Worm (Caenorhabditis elegans) whole organism, early embryonic: Measurements from ENCODE around the gene xol-1.

Experiments used
- B0310.2 ChIP-seq: sonication (generic microtip); optimal IDR thresholded peaks from 2 replicates; lab custom pipeline; 2016; ENCODE audit warnings: mild to moderate bottlenecking, missing genetic modification characterization, missing compliant biosample characterization
- F13C5.2 ChIP-seq: sonication (generic microtip); optimal IDR thresholded peaks from 2 replicates; lab custom pipeline; 2017; ENCODE audit warnings: mild to moderate bottlenecking, missing genetic modification characterization, inconsistent platforms, missing compliant biosample characterization
- aly-1 ChIP-seq: sonication (generic microtip); optimal IDR thresholded peaks from 2 replicates; lab custom pipeline; 2016; ENCODE audit warnings: missing genetic modification characterization, missing compliant biosample characterization
- ama-1 ChIP-seq: fragments of 150-350 bp; optimal IDR thresholded peaks from 2 replicates; lab custom pipeline; 2014
- ceh-13 ChIP-seq: fragments of 200-800 bp; sonication (Bioruptor generic); optimal IDR thresholded peaks from 2 replicates; lab custom pipeline; 2018; ENCODE audit warnings: mild to moderate bottlenecking, missing genetic modification characterization, missing compliant biosample characterization
- ceh-36 ChIP-seq: sonication (generic microtip); optimal IDR thresholded peaks from 2 replicates; lab custom pipeline; 2016; ENCODE audit warnings: missing genetic modification characterization, inconsistent platforms, missing compliant biosample characterization
- ets-7 ChIP-seq: sonication (generic microtip); optimal IDR thresholded peaks from 2 replicates; lab custom pipeline; 2016; ENCODE audit warnings: missing genotype, missing genetic modification characterization, missing compliant biosample characterization
- flt-1 ChIP-seq: fragments of 200-800 bp; sonication (Bioruptor generic); IDR thresholded peaks from 2 replicates; pipeline ENCODE4 v1.3.6; 2022; ENCODE audit warnings: missing genetic modification characterization, missing compliant biosample characterization
- hmbx-1 ChIP-seq: sonication (generic microtip); optimal IDR thresholded peaks from 2 replicates; lab custom pipeline; 2016; ENCODE audit warnings: mild to moderate bottlenecking, missing genetic modification characterization, missing compliant biosample characterization
- hmg-4 ChIP-seq: fragments of 200-800 bp; sonication (Bioruptor generic); optimal IDR thresholded peaks from 2 replicates; lab custom pipeline; 2018; ENCODE audit warnings: mild to moderate bottlenecking, missing genetic modification characterization, missing compliant biosample characterization
- hnd-1 ChIP-seq: sonication (generic microtip); optimal IDR thresholded peaks from 2 replicates; lab custom pipeline; 2016; ENCODE audit warnings: missing genetic modification characterization, missing compliant biosample characterization
- pes-1 ChIP-seq: fragments of 200-800 bp; sonication (Bioruptor generic); IDR thresholded peaks from 2 replicates; pipeline ENCODE4 v1.3.6; 2022; ENCODE audit warnings: missing genetic modification reagents, missing genetic modification characterization, missing compliant biosample characterization
- scrt-1 ChIP-seq: fragments of 200-800 bp; sonication (Bioruptor generic); IDR thresholded peaks from 2 replicates; pipeline ENCODE4 v1.3.6; 2022; ENCODE audit warnings: missing genetic modification characterization, missing compliant biosample characterization
- sea-1 ChIP-seq: fragments of 200-800 bp; sonication (Bioruptor generic); conservative IDR thresholded peaks from 2 replicates; pipeline ENCODE4 v1.3.6; 2022; ENCODE audit warnings: missing genetic modification characterization, missing compliant biosample characterization
- tbx-11 ChIP-seq: fragments of 200-800 bp; sonication (Bioruptor generic); IDR thresholded peaks from 2 replicates; pipeline ENCODE4 v1.3.6; 2022; ENCODE audit warnings: missing genetic modification characterization, missing compliant biosample characterization
- tbx-37 ChIP-seq: fragments of 200-800 bp; sonication (Bioruptor generic); conservative IDR thresholded peaks from 2 replicates; pipeline ENCODE4 v1.3.6; 2022; ENCODE audit warnings: missing genetic modification reagents, missing genetic modification characterization, missing compliant biosample characterization
- tra-4 ChIP-seq: sonication (generic microtip); optimal IDR thresholded peaks from 2 replicates; lab custom pipeline; 2017; ENCODE audit warnings: missing genetic modification characterization, missing compliant biosample characterization

xol-1 gene

DNA sequence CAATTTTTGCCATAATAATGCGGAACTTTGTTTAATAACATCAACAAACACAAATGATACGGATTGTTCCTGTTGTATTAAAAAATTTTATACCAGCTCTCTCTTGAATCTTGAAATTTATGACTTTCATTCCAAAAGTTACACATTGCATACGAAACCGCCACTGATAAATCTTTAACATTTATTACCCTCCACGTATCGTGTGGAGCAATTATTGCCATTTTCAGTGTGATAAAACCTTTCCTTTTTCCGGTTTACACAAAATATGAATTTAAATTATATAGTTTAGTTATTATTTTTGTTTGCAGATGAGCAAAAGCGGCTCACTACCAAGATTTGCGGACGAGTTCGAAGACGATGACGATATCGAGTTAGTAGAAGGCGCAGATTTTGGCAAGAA is 19.7 kb downstream of the xol-1 start, which contains the start of gene C18A11.3:
C18A11.3 (plus strand) TSS at position 301 of the 400 bp plus-strand sequence.
- TF ChIP-seq aly-1 (tag; lab: Kevin White, UChicago): no peak
- TF ChIP-seq flt-1 (GFP tag; lab: Robert Waterston, UW): no peak
- no peak for TF ChIP-seq scrt-1 (GFP tag; lab: Robert Waterston, UW)
- TF ChIP-seq ceh-13 (GFP tag; lab: Kevin White, UChicago): no peak
- no peak for TF ChIP-seq tra-4
- no peak for TF ChIP-seq ceh-36
- no peak for TF ChIP-seq hnd-1 (tag; lab: Kevin White, UChicago)
- no peak for TF ChIP-seq F13C5.2 (tag; lab: Kevin White, UChicago)
- TF ChIP-seq tbx-11 (GFP tag; lab: Robert Waterston, UW): no peak
- no peak for TF ChIP-seq pes-1 (GFP tag; lab: Robert Waterston, UW)
- TF ChIP-seq hmg-4 (GFP tag; lab: Kevin White, UChicago): no peak
- no peak for TF ChIP-seq sea-1 (GFP tag; lab: Robert Waterston, UW)
- no peak for TF ChIP-seq ama-1 (lab: Kevin White, UChicago)
- no peak for TF ChIP-seq hmbx-1
- no peak for TF ChIP-seq ets-7

DNA sequence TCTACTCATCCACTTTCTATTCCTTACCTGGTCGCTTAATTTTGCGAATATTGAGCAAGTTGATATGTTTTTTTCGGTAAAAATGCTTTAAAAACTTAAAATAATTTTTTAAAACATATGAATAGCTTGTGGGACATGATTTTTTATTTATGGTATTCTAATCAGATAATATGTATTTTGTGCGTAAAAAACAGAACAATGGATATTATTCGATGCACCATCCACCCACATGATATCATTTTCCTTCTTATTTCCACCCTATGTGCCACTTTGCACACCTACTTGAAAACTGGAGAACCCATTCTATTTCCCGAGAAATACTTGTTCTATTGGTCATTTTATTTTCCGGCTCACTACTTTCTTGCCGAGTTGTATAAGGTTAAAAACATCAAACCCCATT is 26.2 kb downstream of the xol-1 start, which contains the start of gene C18A11.2:
C18A11.2 (plus strand) TSS at position 301 of the 400 bp plus-strand sequence.
- TF ChIP-seq hmbx-1: no peak
- no peak for TF ChIP-seq hmg-4 (GFP tag; lab: Kevin White, UChicago)
- no peak for TF ChIP-seq B0310.2 (tag; lab: Kevin White, UChicago)
- no peak for TF ChIP-seq sea-1 (GFP tag; lab: Robert Waterston, UW)
- TF ChIP-seq tbx-11 (GFP tag; lab: Robert Waterston, UW): no peak
- TF ChIP-seq ceh-13 (GFP tag; lab: Kevin White, UChicago): no peak
- TF ChIP-seq ets-7: no peak
- no peak for TF ChIP-seq pes-1 (GFP tag; lab: Robert Waterston, UW)
- TF ChIP-seq tra-4: no peak
- TF ChIP-seq hnd-1 (tag; lab: Kevin White, UChicago): no peak
- no peak for TF ChIP-seq scrt-1 (GFP tag; lab: Robert Waterston, UW)

DNA sequence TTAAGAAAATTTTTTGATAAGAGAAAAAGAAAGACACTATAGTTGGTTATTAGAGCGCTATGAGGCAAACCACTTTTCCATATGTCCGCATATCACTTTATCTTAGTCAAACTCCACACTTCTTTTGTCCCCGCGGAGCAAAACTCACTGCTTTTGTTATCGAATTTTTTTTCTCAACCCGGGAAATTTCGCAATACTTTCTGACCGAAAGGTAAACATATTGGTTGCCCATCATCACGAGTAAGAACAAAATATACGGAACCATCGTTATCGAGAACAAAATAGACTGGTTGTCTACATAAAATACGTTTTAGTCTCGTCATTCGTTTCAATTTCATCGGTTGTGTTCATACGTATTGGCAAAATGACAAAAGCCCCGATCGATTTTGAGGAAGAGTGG is 28.2 kb downstream of the xol-1 start, which contains the start of gene C18A11.1:
C18A11.1 (plus strand) TSS at position 36 of the 400 bp plus-strand sequence.
- no peak for TF ChIP-seq tbx-11 (GFP tag; lab: Robert Waterston, UW)
- TF ChIP-seq pes-1 (GFP tag; lab: Robert Waterston, UW): no peak
- no peak for TF ChIP-seq scrt-1 (GFP tag; lab: Robert Waterston, UW)
- no peak for TF ChIP-seq flt-1 (GFP tag; lab: Robert Waterston, UW)
- no peak for TF ChIP-seq tra-4
- TF ChIP-seq hmg-4 (GFP tag; lab: Kevin White, UChicago): no peak
- TF ChIP-seq ceh-36: no peak
- TF ChIP-seq hnd-1 (tag; lab: Kevin White, UChicago): no peak
- TF ChIP-seq ets-7: no peak
- no peak for TF ChIP-seq sea-1 (GFP tag; lab: Robert Waterston, UW)
- TF ChIP-seq F13C5.2 (tag; lab: Kevin White, UChicago): no peak
- TF ChIP-seq B0310.2 (tag; lab: Kevin White, UChicago): no peak
- TF ChIP-seq ama-1 (lab: Kevin White, UChicago): no peak
- TF ChIP-seq tbx-37 (GFP tag; lab: Robert Waterston, UW): no peak
- TF ChIP-seq hmbx-1: no peak
- no peak for TF ChIP-seq ceh-13 (GFP tag; lab: Kevin White, UChicago)

DNA sequence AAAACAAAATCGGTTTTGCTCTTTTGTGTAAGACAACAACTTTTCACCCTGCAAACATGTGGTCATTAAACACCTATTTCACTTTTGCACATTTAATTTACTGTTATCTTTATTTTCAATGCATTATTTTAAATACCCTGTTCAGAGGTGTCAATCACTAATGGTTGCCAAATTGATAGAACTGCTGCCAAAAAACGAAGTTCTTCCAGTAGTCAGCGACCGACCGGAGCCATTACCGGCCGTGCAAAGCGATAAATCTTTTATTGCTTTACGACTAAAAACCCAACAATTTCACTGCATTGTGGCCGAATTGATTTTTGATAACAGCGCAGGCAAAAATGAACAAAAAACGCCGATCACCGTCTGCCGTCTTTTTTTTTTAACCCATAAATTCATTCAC is 33.4 kb downstream of the xol-1 start:
- TF ChIP-seq ets-7: no peak
- TF ChIP-seq F13C5.2 (tag; lab: Kevin White, UChicago): no peak
- no peak for TF ChIP-seq ama-1 (lab: Kevin White, UChicago)
- TF ChIP-seq tra-4: no peak

DNA sequence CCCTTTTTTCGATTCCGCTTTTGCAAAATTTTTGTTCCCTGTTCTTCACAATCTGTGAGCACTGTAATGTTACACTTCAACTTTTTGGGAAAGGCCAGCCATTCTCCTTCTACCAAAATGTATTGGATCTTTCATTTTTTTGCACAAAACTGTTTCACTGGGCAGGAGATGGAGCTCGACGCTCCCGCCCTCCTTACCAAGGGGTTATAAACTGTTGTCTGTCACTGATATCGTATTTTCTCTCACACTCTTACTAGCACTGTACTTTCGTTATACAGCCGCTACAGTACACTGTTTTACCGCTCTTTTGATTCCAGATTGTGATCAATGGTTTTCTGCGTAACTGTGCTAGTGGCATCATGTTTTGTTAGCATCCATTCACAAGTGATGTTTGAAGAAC is 36.6 kb downstream of the xol-1 start, which contains the start of gene C46F2.1:
C46F2.1 (plus strand) TSS at position 301 of the 400 bp plus-strand sequence.
- no peak for TF ChIP-seq hmbx-1
- no peak for TF ChIP-seq hmg-4 (GFP tag; lab: Kevin White, UChicago)
- TF ChIP-seq hnd-1 (tag; lab: Kevin White, UChicago): no peak
- TF ChIP-seq tbx-11 (GFP tag; lab: Robert Waterston, UW): no peak
- TF ChIP-seq ceh-13 (GFP tag; lab: Kevin White, UChicago): no peak
- TF ChIP-seq pes-1 (GFP tag; lab: Robert Waterston, UW): no peak
- no peak for TF ChIP-seq ets-7
- no peak for TF ChIP-seq sea-1 (GFP tag; lab: Robert Waterston, UW)
- no peak for TF ChIP-seq scrt-1 (GFP tag; lab: Robert Waterston, UW)
- TF ChIP-seq flt-1 (GFP tag; lab: Robert Waterston, UW): no peak
- TF ChIP-seq ama-1 (lab: Kevin White, UChicago): no peak
- no peak for TF ChIP-seq tbx-37 (GFP tag; lab: Robert Waterston, UW)

DNA sequence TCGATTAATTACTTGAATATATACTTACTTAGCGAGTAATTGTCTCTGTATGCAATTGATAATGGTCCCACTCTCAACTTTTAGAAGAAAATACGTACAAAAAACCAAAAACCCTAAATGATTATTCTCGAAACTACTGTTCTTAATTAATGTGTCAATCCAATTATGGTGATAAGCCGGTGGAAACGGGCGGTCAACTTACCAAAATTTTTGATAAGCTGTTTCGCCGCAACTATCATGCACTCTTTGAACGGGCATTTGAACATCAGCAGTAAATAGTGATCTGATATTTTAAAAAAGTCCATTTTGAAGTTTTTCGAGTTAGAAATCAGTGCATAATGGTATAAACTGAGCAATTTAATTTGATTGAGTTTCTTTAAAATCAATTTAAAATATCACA is 37.3 kb downstream of the xol-1 start:
- TF ChIP-seq scrt-1 (GFP tag; lab: Robert Waterston, UW) (no peak), flt-1 (GFP tag; lab: Robert Waterston, UW) (no peak), ama-1 (lab: Kevin White, UChicago) (no peak)

DNA sequence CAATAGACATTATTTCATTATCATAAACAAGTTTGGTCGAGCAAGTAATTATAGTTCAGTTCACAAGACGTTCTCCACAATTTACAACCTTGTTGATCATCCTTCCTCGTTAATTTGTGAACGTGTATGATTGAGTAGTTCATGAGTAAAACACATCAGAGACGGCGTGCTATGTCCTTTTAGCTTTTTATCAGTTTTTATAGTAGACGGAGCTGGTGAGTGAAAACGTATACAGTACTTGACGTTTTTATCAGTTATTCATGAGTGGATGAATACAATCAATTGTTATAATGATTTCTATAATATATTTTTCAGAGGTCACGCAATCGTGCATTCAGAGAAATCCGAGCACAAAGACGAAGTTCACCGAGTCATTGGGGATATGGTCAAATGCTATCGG is 37.8 kb downstream of the xol-1 start:
- TF ChIP-seq ceh-36: no peak

DNA sequence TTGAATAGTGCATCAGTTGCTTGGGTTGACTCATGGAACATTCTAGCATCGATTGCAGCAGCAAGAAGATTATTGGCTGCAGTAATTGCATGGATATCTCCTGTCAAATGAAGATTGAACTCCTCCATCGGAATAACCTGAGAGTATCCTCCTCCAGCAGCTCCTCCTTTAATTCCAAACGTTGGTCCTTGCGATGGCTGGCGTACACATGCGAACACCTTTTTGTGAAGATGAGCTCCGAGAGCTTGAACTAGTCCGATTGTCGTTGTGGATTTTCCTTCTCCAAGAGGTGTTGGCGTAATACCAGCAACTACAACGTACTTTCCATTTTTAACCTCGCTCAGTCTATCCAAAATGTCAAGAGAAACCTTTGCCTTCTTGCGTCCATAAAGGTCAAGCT is 41.6 kb downstream of the xol-1 start:
- TF ChIP-seq ceh-13 (GFP tag; lab: Kevin White, UChicago): no peak
- TF ChIP-seq sea-1 (GFP tag; lab: Robert Waterston, UW): no peak
- TF ChIP-seq B0310.2 (tag; lab: Kevin White, UChicago): no peak
- TF ChIP-seq ama-1 (lab: Kevin White, UChicago): no peak
- no peak for TF ChIP-seq ets-7
- TF ChIP-seq hnd-1 (tag; lab: Kevin White, UChicago): no peak
- TF ChIP-seq aly-1 (tag; lab: Kevin White, UChicago): no peak
- no peak for TF ChIP-seq pes-1 (GFP tag; lab: Robert Waterston, UW)
- TF ChIP-seq hmg-4 (GFP tag; lab: Kevin White, UChicago): no peak
- TF ChIP-seq hmbx-1: no peak
- TF ChIP-seq flt-1 (GFP tag; lab: Robert Waterston, UW): no peak
- TF ChIP-seq tra-4: no peak
- TF ChIP-seq ceh-36: no peak
- TF ChIP-seq scrt-1 (GFP tag; lab: Robert Waterston, UW): no peak
- TF ChIP-seq tbx-11 (GFP tag; lab: Robert Waterston, UW): no peak
- no peak for TF ChIP-seq tbx-37 (GFP tag; lab: Robert Waterston, UW)
- TF ChIP-seq F13C5.2 (tag; lab: Kevin White, UChicago): no peak
